Worm (Caenorhabditis elegans) whole organism, L3 larva: Measurements from ENCODE around the gene C17C3.1.

Source experiments
- aly-2 ChIP-seq: fragments of 150-350 bp; optimal IDR thresholded peaks from 2 replicates; lab custom pipeline; 2014; ENCODE audit warnings: missing biosample characterization, missing genetic modification characterization
- elt-3 ChIP-seq, 3 experiments: fragments of 150-350 bp in 1 of 3; sonication (generic microtip) in 2 of 3; optimal IDR thresholded peaks; 2 replicates in 2 of 3; 4 replicates in 1 of 3; lab custom pipeline; 2014 to 2017; ENCODE audit warnings: missing biosample characterization in 3 of 3, missing genetic modification characterization in 3 of 3

- no peak for TF ChIP-seq aly-2
- TF ChIP-seq elt-3 (tag; optimal IDR thresholded peaks at IDR 0.05; lab: Kevin White, UChicago) = no peak
Observed at ce11 chrII:5544145-5544515, 26.2 kb upstream of the C17C3.1 start.
